Worm (Caenorhabditis elegans) whole organism, L4/young adult: Measurements from ENCODE around the gene set-20.

Source experiments
- W03F9.2 ChIP-seq: fragments of 150-350 bp; optimal IDR thresholded peaks from 2 replicates; lab custom pipeline; 2014; ENCODE audit warnings: missing biosample characterization, missing genetic modification characterization
- dao-5 ChIP-seq: sonication (generic microtip); optimal IDR thresholded peaks from 2 replicates; lab custom pipeline; 2016; ENCODE audit warnings: missing genotype, missing genetic modification characterization, moderate library complexity, missing compliant biosample characterization
- him-1 ChIP-seq: sonication (generic microtip); optimal IDR thresholded peaks from 2 replicates; lab custom pipeline; 2016; ENCODE audit warnings: missing genotype, missing genetic modification reagents, missing genetic modification characterization, missing compliant biosample characterization

set-20 gene

ce11 chrX:5647884-5648283 is 38.1 kb downstream of the set-20 start, which contains the start of gene srv-7:
Gene srv-7, minus strand, starts transcription at chrX:5647984.
- no peak for TF ChIP-seq dao-5 (tag; lab: Kevin White, UChicago)
- no peak for TF ChIP-seq him-1 (tag; lab: Kevin White, UChicago)
- no peak for TF ChIP-seq W03F9.2 (tag; lab: Kevin White, UChicago)

ce11 chrX:5646951-5647423 is 39.0 kb downstream of the set-20 start, which contains the start of gene T22B7.3:
Gene T22B7.3, plus strand, starts transcription at chrX:5647373.
- no peak for TF ChIP-seq W03F9.2 (tag; lab: Kevin White, UChicago)

- TF ChIP-seq him-1 (tag; lab: Kevin White, UChicago) (no peak), dao-5 (tag; lab: Kevin White, UChicago) (no peak), W03F9.2 (tag; lab: Kevin White, UChicago) (no peak)
Measured at ce11 chrX:5645606-5646005, 40.4 kb downstream of the set-20 start.

- TF ChIP-seq dao-5 (tag; lab: Kevin White, UChicago) (no peak), W03F9.2 (tag; lab: Kevin White, UChicago) (no peak), him-1 (tag; lab: Kevin White, UChicago) (no peak)
Measured at ce11 chrX:5644112-5644511, 41.8 kb downstream of the set-20 start.

ce11 chrX:5641315-5641714 is 44.6 kb downstream of the set-20 start, which contains the start of gene T22B7.4:
Gene T22B7.4, minus strand, starts transcription at chrX:5641415.
- TF ChIP-seq dao-5 (tag; lab: Kevin White, UChicago) (no peak), him-1 (tag; lab: Kevin White, UChicago) (no peak), W03F9.2 (tag; lab: Kevin White, UChicago) (no peak)

ce11 chrX:5639562-5639961 is 46.4 kb downstream of the set-20 start:
- no peak for TF ChIP-seq dao-5 (tag; lab: Kevin White, UChicago)
- no peak for TF ChIP-seq him-1 (tag; lab: Kevin White, UChicago)
- no peak for TF ChIP-seq W03F9.2 (tag; lab: Kevin White, UChicago)

ce11 chrX:5631626-5632025 is 54.3 kb downstream of the set-20 start, which contains the start of gene T22B7.8:
Gene T22B7.8, plus strand, starts transcription at chrX:5631926.
- TF ChIP-seq him-1 (tag; lab: Kevin White, UChicago) (no peak), dao-5 (tag; lab: Kevin White, UChicago) (no peak), W03F9.2 (tag; lab: Kevin White, UChicago) (no peak)

ce11 chrX:5631008-5631407 is 55.0 kb downstream of the set-20 start:
- TF ChIP-seq W03F9.2 (tag; lab: Kevin White, UChicago): no peak
- no peak for TF ChIP-seq dao-5 (tag; lab: Kevin White, UChicago)
- TF ChIP-seq him-1 (tag; lab: Kevin White, UChicago): no peak
